Fruit fly (Drosophila melanogaster): ENCODE results near the gene Ubr3.

Gene Ubr3

dm6 chrX:7959512-7959911 is 23.8 kb downstream of the Ubr3 start (continued):
- TF ChIP-seq CG11723 (GFP tag; optimal IDR thresholded peaks at IDR 0.05): no peak
- TF ChIP-seq tna (GFP tag; IDR thresholded peaks at IDR 0.05; ENCODE audit: partially characterized antibody): no peak
- TF ChIP-seq ranshi (GFP tag; IDR thresholded peaks at IDR 0.05): no peak
- no peak for TF ChIP-seq Camta (GFP tag; optimal IDR thresholded peaks at IDR 0.05)
- TF ChIP-seq Dbx (GFP tag; IDR thresholded peaks at IDR 0.05): no peak
- no peak for TF ChIP-seq Dek (tag; optimal IDR thresholded peaks at IDR 0.05)
- TF ChIP-seq wdn (GFP tag; IDR thresholded peaks at IDR 0.05): no peak
- no peak for TF ChIP-seq D (optimal IDR thresholded peaks at IDR 0.05)
- no peak for TF ChIP-seq D (GFP tag; optimal IDR thresholded peaks at IDR 0.05)

dm6 chrX:7960988-7961387 is 25.3 kb downstream of the Ubr3 start:
- TF ChIP-seq CG7271 (tag; optimal IDR thresholded peaks at IDR 0.05) (no peak), CG1832 (GFP tag; optimal IDR thresholded peaks at IDR 0.05) (peak; percentile 16), ro (GFP tag; IDR thresholded peaks at IDR 0.05) (no peak), CG6791 (GFP tag; IDR thresholded peaks at IDR 0.05; ENCODE audit: partially characterized antibody) (no peak), Lhr (GFP tag; optimal IDR thresholded peaks at IDR 0.05) (no peak), mirr (GFP tag; optimal IDR thresholded peaks at IDR 0.05) (no peak), CG11093 (GFP tag; IDR thresholded peaks at IDR 0.05) (no peak), chn (GFP tag; optimal IDR thresholded peaks at IDR 0.05) (no peak), CG6854 (GFP tag; optimal IDR thresholded peaks at IDR 0.05) (no peak), lilli (GFP tag; optimal IDR thresholded peaks at IDR 0.05) (no peak), CG18599 (GFP tag; optimal IDR thresholded peaks at IDR 0.05) (no peak), CG31388 (GFP tag; optimal IDR thresholded peaks at IDR 0.05) (no peak), zf30C (GFP tag; optimal IDR thresholded peaks at IDR 0.05) (no peak), HLH4C (GFP tag; IDR thresholded peaks at IDR 0.05; ENCODE audit: partially characterized antibody) (no peak), CG11456 (GFP tag; IDR thresholded peaks at IDR 0.05) (no peak), pnt (GFP tag; optimal IDR thresholded peaks at IDR 0.05) (no peak), CG10321 (GFP tag; IDR thresholded peaks at IDR 0.05) (peak; percentile 49; the same call in 1 of the 2 replicates), corto (GFP tag; optimal IDR thresholded peaks at IDR 0.05) (no peak), CG10274 (GFP tag; optimal IDR thresholded peaks at IDR 0.05) (peak; percentile 55), Blimp-1 (GFP tag; optimal IDR thresholded peaks at IDR 0.05) (no peak), tna (GFP tag; IDR thresholded peaks at IDR 0.05; ENCODE audit: partially characterized antibody) (no peak), Nf-YC (tag; optimal IDR thresholded peaks at IDR 0.05) (peak; percentile 13)

DNA sequence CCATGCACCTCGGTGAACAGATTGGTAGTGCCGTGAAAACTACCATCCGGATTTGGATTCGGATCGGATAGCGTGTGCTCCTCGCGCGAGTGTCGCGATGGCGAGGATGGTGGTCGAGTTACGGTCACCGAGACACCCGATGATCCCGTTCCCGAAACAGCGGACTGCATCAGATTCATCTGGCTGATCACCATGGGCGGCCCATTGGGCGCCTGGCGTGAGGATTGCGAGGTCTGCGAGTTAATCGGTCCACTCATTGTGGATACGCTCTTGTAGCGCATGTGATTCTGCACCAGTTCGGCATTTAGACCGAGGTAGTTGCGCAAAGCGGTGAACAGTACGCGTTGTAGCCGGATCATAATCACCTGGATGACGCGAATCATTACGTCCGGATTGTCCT is 28.0 kb downstream of the Ubr3 start, which contains the start of gene sn:
TSS of gene sn (plus strand) at position 301 of the 400 bp plus-strand sequence.
- no peak for TF ChIP-seq NC2α (GFP tag; optimal IDR thresholded peaks at IDR 0.05)
- no peak for TF ChIP-seq psq (GFP tag; optimal IDR thresholded peaks at IDR 0.05)
- no peak for TF ChIP-seq CG4707 (GFP tag; optimal IDR thresholded peaks at IDR 0.05)
- TF ChIP-seq CG6254 (GFP tag; optimal IDR thresholded peaks at IDR 0.05): no peak
- TF ChIP-seq CG17361 (GFP tag; IDR thresholded peaks at IDR 0.05): no peak
- TF ChIP-seq CG33557 (GFP tag; optimal IDR thresholded peaks at IDR 0.05): no peak
- no peak for TF ChIP-seq ranshi (GFP tag; IDR thresholded peaks at IDR 0.05)
- TF ChIP-seq Max (GFP tag; optimal IDR thresholded peaks at IDR 0.05): no peak
- TF ChIP-seq CG6791 (GFP tag; IDR thresholded peaks at IDR 0.05; ENCODE audit: partially characterized antibody): no peak
- no peak for TF ChIP-seq CG34376 (GFP tag; optimal IDR thresholded peaks at IDR 0.05)
- TF ChIP-seq pfk (GFP tag; optimal IDR thresholded peaks at IDR 0.05): no peak
- TF ChIP-seq CG8281 (tag; optimal IDR thresholded peaks at IDR 0.05): no peak

Data from whole organism, embryonic.